Worm (Caenorhabditis elegans) whole organism, mixed stage, embryonic: ENCODE data around the gene K08F11.1.

Experiments
- ceh-43 ChIP-seq: fragments of 200-800 bp; sonication (Bioruptor generic); optimal IDR thresholded peaks from 2 replicates; lab custom pipeline; 2018; ENCODE audit warnings: mild to moderate bottlenecking, missing genetic modification characterization, moderate library complexity, missing compliant biosample characterization
- elt-1 ChIP-seq: sonication (generic microtip); optimal IDR thresholded peaks from 2 replicates; lab custom pipeline; 2017; ENCODE audit warnings: missing genetic modification characterization, mild to moderate bottlenecking, missing compliant biosample characterization, antibody characterized with exemption, moderate library complexity, borderline replicate concordance; ENCODE audit not compliant: insufficient read depth
- lsy-2 ChIP-seq: fragments of 150-350 bp; optimal IDR thresholded peaks from 2 replicates; lab custom pipeline; 2014; ENCODE audit warnings: missing biosample characterization, missing genetic modification characterization
- mep-1 ChIP-seq: fragments of 150-350 bp; optimal IDR thresholded peaks from 2 replicates; lab custom pipeline; 2017; ENCODE audit warnings: missing biosample characterization, missing genetic modification reagents, missing genetic modification characterization, inconsistent platforms
- nhr-12 ChIP-seq: fragments of 150-350 bp; optimal IDR thresholded peaks from 2 replicates; lab custom pipeline; 2014; ENCODE audit warnings: missing biosample characterization, missing genetic modification characterization
- nhr-28 ChIP-seq: fragments of 150-350 bp; optimal IDR thresholded peaks from 2 replicates; lab custom pipeline; 2014; ENCODE audit warnings: missing biosample characterization, missing genetic modification characterization
- pha-4 ChIP-seq: fragments of 150-350 bp; optimal IDR thresholded peaks from 2 replicates; lab custom pipeline; 2018; ENCODE audit warnings: missing biosample characterization, missing genetic modification reagents, missing genetic modification characterization
- snpc-4 ChIP-seq: fragments of 150-350 bp; optimal IDR thresholded peaks from 2 replicates; lab custom pipeline; 2014; ENCODE audit warnings: missing biosample characterization, missing genetic modification characterization
- sptf-1 ChIP-seq: sonication (generic microtip); optimal IDR thresholded peaks from 2 replicates; lab custom pipeline; 2017; ENCODE audit warnings: mild to moderate bottlenecking, missing genetic modification characterization, moderate library complexity, missing compliant biosample characterization
- tbx-8 ChIP-seq: fragments of 200-800 bp; sonication (Bioruptor generic); optimal IDR thresholded peaks from 2 replicates; lab custom pipeline; 2018; ENCODE audit warnings: mild to moderate bottlenecking, missing genetic modification characterization, moderate library complexity, missing compliant biosample characterization
- unc-39 ChIP-seq: fragments of 150-350 bp; optimal IDR thresholded peaks from 2 replicates; lab custom pipeline; 2014; ENCODE audit warnings: missing biosample characterization, missing genetic modification characterization
- unc-62 ChIP-seq: fragments of 150-350 bp; optimal IDR thresholded peaks from 2 replicates; lab custom pipeline; 2014; ENCODE audit warnings: missing biosample characterization, missing genetic modification reagents, missing genetic modification characterization
- ztf-11 ChIP-seq: fragments of 150-350 bp; optimal IDR thresholded peaks from 2 replicates; lab custom pipeline; 2014; ENCODE audit warnings: missing biosample characterization, missing genetic modification characterization

DNA sequence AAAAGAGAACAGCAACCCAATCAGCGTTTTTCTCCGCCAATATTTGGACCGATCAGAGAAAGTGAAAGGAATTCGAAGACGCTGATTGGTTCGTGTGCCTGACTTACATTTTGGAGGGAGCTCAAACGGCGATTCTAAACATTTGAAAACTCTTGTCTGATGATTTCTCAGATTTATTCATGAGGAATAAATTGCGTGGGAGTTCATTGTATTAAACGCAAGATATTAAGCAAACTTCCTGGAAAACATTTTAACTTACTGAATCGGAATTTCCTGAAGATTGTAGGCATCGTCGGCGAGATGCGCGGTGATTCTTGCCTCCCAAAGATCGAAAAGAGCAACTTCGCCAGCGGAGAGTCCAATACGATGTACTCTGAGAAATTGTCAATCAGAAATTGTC is at the start of gene K08F11.1:
- TF ChIP-seq lsy-2 (tag; lab: Kevin White, UChicago) (no peak), elt-1 (no peak), ceh-43 (GFP tag; lab: Kevin White, UChicago) (no peak), unc-62 (GFP tag; lab: Kevin White, UChicago) (no peak), snpc-4 (tag; lab: Kevin White, UChicago) (no peak), ztf-11 (no peak), mep-1 (no peak), tbx-8 (GFP tag; lab: Kevin White, UChicago) (no peak), nhr-12 (tag; lab: Kevin White, UChicago) (no peak), nhr-28 (tag; lab: Kevin White, UChicago) (no peak), sptf-1 (no peak), unc-39 (tag; lab: Kevin White, UChicago) (no peak), pha-4 (no peak)
